Fruit fly (Drosophila melanogaster) whole organism, embryonic: ENCODE measurements around the gene CG6656.

ENCODE experiments used
- Bgb ChIP-seq: fragments of 200-800 bp; sonication (Bioruptor generic); IDR thresholded peaks from 2 replicates; pipeline ENCODE4 v1.3.6; 2022; ENCODE audit warnings: missing biosample characterization, missing genetic modification characterization; ENCODE audit not compliant: partially characterized antibody
- CG10543 ChIP-seq: fragments of 200-800 bp; sonication (Bioruptor generic); optimal IDR thresholded peaks from 3 replicates; lab custom pipeline; 2017; ENCODE audit warnings: missing biosample characterization, mild to moderate bottlenecking, missing genetic modification characterization, moderate library complexity
- CG10959 ChIP-seq: fragments of 200-800 bp; sonication (Bioruptor generic); IDR thresholded peaks from 2 replicates; pipeline ENCODE4 v1.3.6; 2022; ENCODE audit warnings: missing biosample characterization, missing genetic modification characterization
- CG13775 ChIP-seq: fragments of 200-800 bp; sonication (Bioruptor generic); optimal IDR thresholded peaks from 3 replicates; lab custom pipeline; 2017; ENCODE audit warnings: missing biosample characterization, mild to moderate bottlenecking, missing genetic modification characterization
- CG17802 ChIP-seq: fragments of 200-800 bp; sonication (Bioruptor generic); optimal IDR thresholded peaks from 2 replicates; lab custom pipeline; 2018; ENCODE audit warnings: missing biosample characterization, mild to moderate bottlenecking, missing genetic modification characterization, moderate library complexity
- CG18764 ChIP-seq: fragments of 200-800 bp; sonication (Bioruptor generic); optimal IDR thresholded peaks from 3 replicates; lab custom pipeline; 2016; ENCODE audit warnings: missing biosample characterization, missing genetic modification characterization
- CG2116 ChIP-seq: fragments of 200-800 bp; sonication (Bioruptor generic); optimal IDR thresholded peaks from 3 replicates; lab custom pipeline; 2018; ENCODE audit warnings: missing biosample characterization, mild to moderate bottlenecking, missing genetic modification characterization
- CG2202 ChIP-seq: fragments of 200-800 bp; sonication (Bioruptor generic); optimal IDR thresholded peaks from 2 replicates; lab custom pipeline; 2018; ENCODE audit warnings: missing biosample characterization, mild to moderate bottlenecking, missing genetic modification characterization
- CG32767 ChIP-seq: fragments of 200-800 bp; sonication (Bioruptor generic); IDR thresholded peaks from 2 replicates; pipeline ENCODE4 v1.3.6; 2022; ENCODE audit warnings: missing biosample characterization, missing genetic modification characterization
- CG3281 ChIP-seq: fragments of 200-800 bp; sonication (Bioruptor generic); optimal IDR thresholded peaks from 3 replicates; lab custom pipeline; 2017; ENCODE audit warnings: missing biosample characterization, mild to moderate bottlenecking, missing genetic modification characterization
- CG6272 ChIP-seq: fragments of 200-800 bp; sonication (Bioruptor generic); IDR thresholded peaks from 2 replicates; pipeline ENCODE4 v1.3.6; 2022; ENCODE audit warnings: missing biosample characterization, missing genetic modification characterization
- CG7745 ChIP-seq: fragments of 200-800 bp; sonication (Bioruptor generic); optimal IDR thresholded peaks from 2 replicates; lab custom pipeline; 2018; ENCODE audit warnings: missing biosample characterization, mild to moderate bottlenecking, missing genetic modification characterization, moderate library complexity
- CG7839 ChIP-seq: fragments of 200-800 bp; sonication (Bioruptor generic); optimal IDR thresholded peaks from 3 replicates; lab custom pipeline; 2018; ENCODE audit warnings: missing biosample characterization, mild to moderate bottlenecking, missing genetic modification characterization, moderate library complexity
- CG9876 ChIP-seq: fragments of 200-800 bp; sonication (Bioruptor generic); optimal IDR thresholded peaks from 2 replicates; lab custom pipeline; 2016; ENCODE audit warnings: missing biosample characterization, missing genetic modification characterization
- CkIIα-i1 ChIP-seq: fragments of 200-800 bp; sonication (Bioruptor generic); IDR thresholded peaks from 2 replicates; pipeline ENCODE4 v1.3.6; 2022; ENCODE audit warnings: missing biosample characterization, missing genetic modification characterization
- CoRest ChIP-seq: fragments of 200-800 bp; sonication (Bioruptor generic); optimal IDR thresholded peaks from 3 replicates; lab custom pipeline; 2018; ENCODE audit warnings: missing biosample characterization, mild to moderate bottlenecking, missing genetic modification characterization, moderate library complexity
- HHEX ChIP-seq: fragments of 200-800 bp; sonication (Bioruptor generic); optimal IDR thresholded peaks from 3 replicates; lab custom pipeline; 2017; ENCODE audit warnings: missing biosample characterization, mild to moderate bottlenecking, missing genetic modification characterization, missing genetic modification reagents
- HLH4C ChIP-seq: fragments of 200-800 bp; sonication (Bioruptor generic); IDR thresholded peaks from 3 replicates; pipeline ENCODE4 v1.3.6; 2022; ENCODE audit warnings: missing biosample characterization, missing genetic modification characterization; ENCODE audit not compliant: partially characterized antibody
- HmgD ChIP-seq: fragments of 200-800 bp; sonication (Bioruptor generic); optimal IDR thresholded peaks from 3 replicates; lab custom pipeline; 2016; ENCODE audit warnings: missing biosample characterization, missing genetic modification characterization
- Hsf ChIP-seq: fragments of 200-800 bp; sonication (Bioruptor generic); optimal IDR thresholded peaks from 3 replicates; lab custom pipeline; 2016; ENCODE audit warnings: missing biosample characterization, missing genetic modification characterization
- Jarid2 ChIP-seq: fragments of 200-800 bp; sonication (Bioruptor generic); optimal IDR thresholded peaks from 3 replicates; lab custom pipeline; 2017; ENCODE audit warnings: mild to moderate bottlenecking, missing biosample characterization, missing genetic modification reagents, missing genetic modification characterization
- Meics ChIP-seq: fragments of 200-800 bp; sonication (Bioruptor generic); optimal IDR thresholded peaks from 2 replicates; lab custom pipeline; 2017; ENCODE audit warnings: missing biosample characterization, mild to moderate bottlenecking, missing genetic modification characterization
- Opbp ChIP-seq: fragments of 200-800 bp; sonication (Bioruptor generic); IDR thresholded peaks from 3 replicates; pipeline ENCODE4 v1.3.6; 2022; ENCODE audit warnings: missing biosample characterization, missing genetic modification characterization; ENCODE audit not compliant: partially characterized antibody
- Scr ChIP-seq: fragments of 200-800 bp; sonication (Bioruptor generic); IDR thresholded peaks from 2 replicates; pipeline ENCODE4 v1.3.6; 2022; ENCODE audit warnings: missing biosample characterization, missing genetic modification characterization; ENCODE audit not compliant: partially characterized antibody
- abd-A ChIP-seq: fragments of 200-800 bp; sonication (Bioruptor generic); optimal IDR thresholded peaks from 3 replicates; lab custom pipeline; 2019; ENCODE audit warnings: missing biosample characterization, mild to moderate bottlenecking, missing genetic modification characterization, moderate library complexity
- ato ChIP-seq: fragments of 200-800 bp; sonication (Bioruptor generic); IDR thresholded peaks from 2 replicates; pipeline ENCODE4 v1.3.6; 2022; ENCODE audit warnings: missing biosample characterization, missing genetic modification characterization; ENCODE audit not compliant: partially characterized antibody
- bbx ChIP-seq: fragments of 200-800 bp; sonication (Bioruptor generic); IDR thresholded peaks from 2 replicates; pipeline ENCODE4 v1.3.6; 2022; ENCODE audit warnings: missing biosample characterization, missing genetic modification characterization; ENCODE audit not compliant: partially characterized antibody
- br ChIP-seq: fragments of >200 bp; optimal IDR thresholded peaks from 2 replicates; lab custom pipeline; 2017
- cad ChIP-seq: fragments of >200 bp; optimal IDR thresholded peaks from 2 replicates; lab custom pipeline; 2017; ENCODE audit warnings: missing biosample characterization, missing genetic modification characterization
- crp ChIP-seq, 2 experiments: fragments of 200-800 bp; sonication (Bioruptor generic); optimal IDR thresholded peaks; 2 replicates in 1 of 2; 3 replicates in 1 of 2; lab custom pipeline; 2017; ENCODE audit warnings: missing biosample characterization in 2 of 2, missing genetic modification characterization in 2 of 2, mild to moderate bottlenecking in 1 of 2, moderate library complexity in 1 of 2
- en ChIP-seq: fragments of 200-800 bp; sonication (Bioruptor generic); optimal IDR thresholded peaks from 2 replicates; lab custom pipeline; 2016; ENCODE audit warnings: missing biosample characterization, missing genetic modification characterization
- eve ChIP-seq, 2 experiments: fragments of >200 bp; optimal IDR thresholded peaks; 2 replicates each; lab custom pipeline; 2017; ENCODE audit warnings: missing biosample characterization in 2 of 2, missing genetic modification characterization in 2 of 2
- eyg ChIP-seq: fragments of 200-800 bp; sonication (Bioruptor generic); optimal IDR thresholded peaks from 3 replicates; lab custom pipeline; 2016; ENCODE audit warnings: missing biosample characterization, missing genetic modification characterization
- gcm ChIP-seq: fragments of 200-800 bp; sonication (Bioruptor generic); optimal IDR thresholded peaks from 2 replicates; lab custom pipeline; 2019; ENCODE audit warnings: missing biosample characterization, mild to moderate bottlenecking, missing genetic modification characterization, moderate library complexity
- gcm2 ChIP-seq: fragments of 200-800 bp; sonication (Bioruptor generic); optimal IDR thresholded peaks from 2 replicates; lab custom pipeline; 2016; ENCODE audit warnings: missing biosample characterization, missing genetic modification characterization
- ham ChIP-seq: fragments of 200-800 bp; sonication (Bioruptor generic); IDR thresholded peaks from 2 replicates; pipeline ENCODE4 v1.3.6; 2022; ENCODE audit warnings: missing biosample characterization, missing genetic modification characterization
- kay ChIP-seq: fragments of 200-800 bp; sonication (Bioruptor generic); optimal IDR thresholded peaks from 2 replicates; lab custom pipeline; 2016; ENCODE audit warnings: missing biosample characterization, missing genetic modification characterization
- luna ChIP-seq: fragments of 200-800 bp; sonication (Bioruptor generic); optimal IDR thresholded peaks from 2 replicates; lab custom pipeline; 2016; ENCODE audit warnings: missing biosample characterization, missing genetic modification characterization
- maf-S ChIP-seq: fragments of 200-800 bp; sonication (Bioruptor generic); optimal IDR thresholded peaks from 2 replicates; lab custom pipeline; 2016; ENCODE audit warnings: missing biosample characterization, missing genetic modification characterization
- otp ChIP-seq: fragments of 200-800 bp; sonication (Bioruptor generic); IDR thresholded peaks from 3 replicates; pipeline ENCODE4, ENCODE4 v1.3.6; 2022; ENCODE audit warnings: missing biosample characterization, missing genetic modification characterization
- peb ChIP-seq: fragments of 200-800 bp; sonication (Bioruptor generic); IDR thresholded peaks from 2 replicates; pipeline ENCODE4 v1.3.6; 2022; ENCODE audit warnings: missing biosample characterization, missing genetic modification characterization
- pros ChIP-seq: fragments of 200-800 bp; sonication (Bioruptor generic); optimal IDR thresholded peaks from 3 replicates; lab custom pipeline; 2019; ENCODE audit warnings: missing biosample characterization, mild to moderate bottlenecking, missing genetic modification characterization, moderate library complexity
- pum ChIP-seq: fragments of 200-800 bp; sonication (Bioruptor generic); optimal IDR thresholded peaks from 2 replicates; lab custom pipeline; 2016; ENCODE audit warnings: missing biosample characterization, missing genetic modification characterization
- seq ChIP-seq: fragments of 200-800 bp; sonication (Bioruptor generic); IDR thresholded peaks from 2 replicates; pipeline ENCODE4 v1.3.6; 2022; ENCODE audit warnings: missing biosample characterization, missing genetic modification characterization
- sisA ChIP-seq: fragments of 200-800 bp; sonication (Bioruptor generic); IDR thresholded peaks from 2 replicates; pipeline ENCODE4 v1.3.6; 2022; ENCODE audit warnings: missing biosample characterization, missing genetic modification characterization
- slbo ChIP-seq: fragments of 200-800 bp; sonication (Bioruptor generic); IDR thresholded peaks from 2 replicates; pipeline ENCODE4 v1.3.6; 2022; ENCODE audit warnings: missing biosample characterization, missing genetic modification characterization
- stwl ChIP-seq: fragments of 200-800 bp; sonication (Bioruptor generic); optimal IDR thresholded peaks from 3 replicates; lab custom pipeline; 2018; ENCODE audit warnings: missing biosample characterization, mild to moderate bottlenecking, missing genetic modification characterization, moderate library complexity
- vnd ChIP-seq: fragments of 200-800 bp; sonication (Bioruptor generic); IDR thresholded peaks from 3 replicates; pipeline ENCODE4 v1.3.6; 2022; ENCODE audit warnings: missing biosample characterization, missing genetic modification characterization; ENCODE audit not compliant: partially characterized antibody

Gene CG6656

DNA sequence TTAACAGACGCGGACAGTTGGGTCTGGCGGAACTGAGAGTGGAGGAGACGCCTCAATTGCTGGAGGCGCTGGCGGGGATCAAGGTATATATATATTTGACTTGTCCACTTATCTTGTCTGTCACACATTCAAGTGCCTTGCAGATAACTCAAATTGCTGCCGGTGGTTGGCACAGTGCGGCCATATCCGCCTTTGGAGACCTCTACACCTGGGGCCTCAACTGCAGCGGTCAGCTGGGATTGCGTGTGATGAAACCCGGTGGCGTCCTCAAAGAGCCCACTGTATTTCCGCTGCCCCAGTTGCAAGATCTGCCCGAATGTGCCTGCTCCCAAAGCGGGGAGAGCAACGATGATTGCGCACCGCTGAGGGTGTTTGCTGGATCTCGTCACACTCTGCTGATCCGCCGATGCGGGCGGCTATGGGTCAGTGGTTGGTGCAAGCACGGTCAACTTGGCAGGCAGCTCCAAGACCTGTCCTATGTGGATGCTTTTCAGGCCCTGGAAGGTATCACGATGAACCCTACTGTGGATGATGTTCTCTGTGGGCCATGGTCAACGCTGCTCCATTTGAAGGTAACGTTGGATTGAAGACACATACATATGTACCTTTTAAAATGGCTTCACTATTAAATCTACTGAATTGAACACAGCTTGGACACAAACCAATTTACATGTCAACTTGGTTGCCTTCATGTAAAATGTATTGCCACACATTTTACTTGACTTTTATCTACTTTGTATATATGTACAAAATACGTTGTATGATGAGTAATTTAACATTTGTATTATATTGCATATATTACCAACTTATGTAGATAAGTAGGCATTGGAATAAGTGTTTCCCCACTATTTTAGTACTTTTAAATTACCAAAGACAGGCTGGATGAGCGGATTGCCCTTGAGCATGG is 13.9 kb downstream of the CG6656 start, which contains the start of gene CG43844 (continued):
- TF ChIP-seq CG7839 (tag; lab: Kevin White, UChicago) (no peak), CG7745 (tag; lab: Kevin White, UChicago) (no peak), gcm2 (no peak), CG2116 (GFP tag; lab: Kevin White, UChicago) (no peak), HmgD (no peak), Jarid2 (no peak), br (lab: Kevin White, UChicago) (no peak), crp (GFP tag; optimal IDR thresholded peaks at IDR 0.05; lab: Kevin White, UChicago) (no peak), eve (GFP tag; optimal IDR thresholded peaks at IDR 0.05; lab: Kevin White, UChicago) (no peak), kay (peak; percentile 44), peb (GFP tag; lab: Robert Waterston, UW) (no peak), slbo (GFP tag; lab: Robert Waterston, UW) (no peak), CG9876 (GFP tag; lab: Kevin White, UChicago) (no peak), vnd (GFP tag; lab: Robert Waterston, UW) (peak; percentile 45; the same call in 1 of the 3 replicates), CG10543 (GFP tag; lab: Kevin White, UChicago) (no peak), seq (GFP tag; lab: Robert Waterston, UW) (no peak), Hsf (GFP tag; lab: Kevin White, UChicago) (no peak), sisA (GFP tag; lab: Robert Waterston, UW) (0 out of 2 replicates have a peak, but pooled peaks have one; percentile 6), CG18764 (GFP tag; lab: Kevin White, UChicago) (no peak), cad (GFP tag; lab: Kevin White, UChicago) (no peak), stwl (tag; lab: Kevin White, UChicago) (peak; percentile 76), CG10959 (GFP tag; lab: Robert Waterston, UW) (no peak), CG32767 (GFP tag; lab: Robert Waterston, UW) (no peak), CG2202 (tag; lab: Kevin White, UChicago) (no peak), ham (GFP tag; lab: Robert Waterston, UW) (no peak), otp (GFP tag; lab: Robert Waterston, UW) (no peak), eyg (GFP tag; lab: Kevin White, UChicago) (no peak), CG3281 (GFP tag; lab: Kevin White, UChicago) (no peak), Opbp (GFP tag; lab: Robert Waterston, UW) (peak; percentile 54; the same call in 2 of the 3 replicates), HLH4C (GFP tag; lab: Robert Waterston, UW) (peak; percentile 54; the same call in 2 of the 3 replicates), ato (GFP tag; lab: Robert Waterston, UW) (no peak), HHEX (GFP tag; lab: Kevin White, UChicago) (no peak), Meics (GFP tag; lab: Kevin White, UChicago) (no peak), luna (no peak), maf-S (GFP tag; lab: Kevin White, UChicago) (no peak), bbx (GFP tag; lab: Robert Waterston, UW) (no peak), pros (no peak), CkIIα-i1 (no peak), CG13775 (GFP tag; lab: Kevin White, UChicago) (no peak), en (GFP tag; lab: Kevin White, UChicago) (no peak), CoRest (no peak), Scr (GFP tag; lab: Robert Waterston, UW) (peak; percentile 28; the same call in 1 of the 2 replicates), CG6272 (GFP tag; lab: Robert Waterston, UW) (peak; percentile 20; the same call in 1 of the 2 replicates), abd-A (tag; lab: Kevin White, UChicago) (no peak), pum (GFP tag; lab: Kevin White, UChicago) (no peak), gcm (GFP tag; lab: Kevin White, UChicago) (peak; percentile 83), CG17802 (no peak), Bgb (GFP tag; lab: Robert Waterston, UW) (peak; percentile 85)
